Worm (Caenorhabditis elegans) whole organism, L4 larva: ENCODE data around the gene syx-6.

ENCODE experiments used
- F10B5.3 ChIP-seq: sonication (generic microtip); optimal IDR thresholded peaks from 2 replicates; lab custom pipeline; 2016; ENCODE audit warnings: mild to moderate bottlenecking, missing genetic modification characterization, missing compliant biosample characterization
- R02D3.7 ChIP-seq: fragments of 150-350 bp; sonication (generic microtip); optimal IDR thresholded peaks from 3 replicates; lab custom pipeline; 2014; ENCODE audit warnings: missing biosample characterization, missing genetic modification characterization
- T26A8.4 ChIP-seq: fragments of 200-800 bp; sonication (Bioruptor generic); IDR thresholded peaks from 2 replicates; pipeline ENCODE4 v1.3.6; 2022; ENCODE audit warnings: missing genetic modification characterization, missing compliant biosample characterization
- aly-2 ChIP-seq: sonication (generic microtip); optimal IDR thresholded peaks from 2 replicates; lab custom pipeline; 2018; ENCODE audit warnings: missing biosample characterization, missing genetic modification characterization
- ama-1 ChIP-seq: fragments of 150-350 bp; optimal IDR thresholded peaks from 2 replicates; lab custom pipeline; 2014; ENCODE audit warnings: inconsistent platforms, mixed read lengths
- attf-4 ChIP-seq: sonication (generic microtip); optimal IDR thresholded peaks from 3 replicates; lab custom pipeline; 2017; ENCODE audit warnings: missing biosample characterization, missing genetic modification characterization
- ceh-32 ChIP-seq: sonication (generic microtip); optimal IDR thresholded peaks from 2 replicates; lab custom pipeline; 2016; ENCODE audit warnings: mild to moderate bottlenecking, missing genetic modification characterization, missing compliant biosample characterization; ENCODE audit not compliant: poor library complexity
- ceh-82 ChIP-seq: sonication (generic microtip); optimal IDR thresholded peaks from 2 replicates; lab custom pipeline; 2017; ENCODE audit warnings: missing biosample characterization, missing genetic modification characterization
- daf-16 ChIP-seq, 3 experiments: sonication (generic microtip); optimal IDR thresholded peaks; 2 replicates each; lab custom pipeline; 2016 to 2017; ENCODE audit warnings: missing genetic modification characterization in 3 of 3, missing genetic modification reagents in 3 of 3, mild to moderate bottlenecking in 2 of 3, missing compliant biosample characterization in 2 of 3, missing biosample characterization in 1 of 3, moderate library complexity in 1 of 3
- dmd-6 ChIP-seq: fragments of 200-800 bp; sonication (Bioruptor generic); IDR thresholded peaks from 2 replicates; pipeline ENCODE4 v1.3.6; 2022; ENCODE audit warnings: missing genetic modification reagents, missing genetic modification characterization, missing compliant biosample characterization
- dmd-9 ChIP-seq: fragments of 200-800 bp; sonication (Bioruptor generic); IDR thresholded peaks from 2 replicates; pipeline ENCODE4 v1.3.6; 2022; ENCODE audit warnings: missing genetic modification reagents, missing genetic modification characterization, missing compliant biosample characterization
- egl-43 ChIP-seq: fragments of 200-800 bp; sonication (Bioruptor generic); IDR thresholded peaks from 2 replicates; pipeline ENCODE4 v1.3.6; 2022; ENCODE audit warnings: missing genetic modification reagents, missing genetic modification characterization, missing compliant biosample characterization
- fkh-10 ChIP-seq: fragments of 150-350 bp; optimal IDR thresholded peaks from 2 replicates; lab custom pipeline; 2014; ENCODE audit warnings: missing biosample characterization, missing genetic modification reagents, missing genetic modification characterization
- hif-1 ChIP-seq, 2 experiments: sonication (generic microtip); optimal IDR thresholded peaks; 2 replicates each; lab custom pipeline; 2016 to 2017; ENCODE audit warnings: missing compliant biosample characterization in 2 of 2, missing genetic modification characterization in 2 of 2, missing genetic modification reagents in 2 of 2, missing genotype in 2 of 2, mild to moderate bottlenecking in 1 of 2
- lin-1 ChIP-seq: fragments of 200-800 bp; sonication (Bioruptor generic); IDR thresholded peaks from 2 replicates; pipeline ENCODE4 v1.3.6; 2022; ENCODE audit warnings: missing genetic modification reagents, missing genetic modification characterization, missing compliant biosample characterization
- lin-39 ChIP-seq: fragments of 150-350 bp; optimal IDR thresholded peaks from 2 replicates; lab custom pipeline; 2014; ENCODE audit warnings: missing biosample characterization, missing genetic modification reagents, missing genetic modification characterization
- lsy-2 ChIP-seq, 2 experiments: fragments of 150-350 bp in 1 of 2; sonication (generic microtip) in 1 of 2; optimal IDR thresholded peaks; 2 replicates each; lab custom pipeline; 2014 to 2017; ENCODE audit warnings: missing biosample characterization in 2 of 2, missing genetic modification characterization in 2 of 2
- madf-5 ChIP-seq, 2 experiments: fragments of 200-800 bp; sonication (Bioruptor generic); IDR thresholded peaks; 2 replicates each; pipeline ENCODE4 v1.3.6; 2022; ENCODE audit warnings: missing compliant biosample characterization in 2 of 2, missing genetic modification characterization in 2 of 2
- mep-1 ChIP-seq: fragments of 150-350 bp; sonication (generic microtip); optimal IDR thresholded peaks from 3 replicates; lab custom pipeline; 2014; ENCODE audit warnings: missing biosample characterization, missing genetic modification characterization
- mxl-3 ChIP-seq: fragments of 200-800 bp; sonication (Bioruptor generic); optimal IDR thresholded peaks from 2 replicates; lab custom pipeline; 2018; ENCODE audit warnings: mild to moderate bottlenecking, missing genetic modification characterization, missing compliant biosample characterization
- nhr-10 ChIP-seq: fragments of 150-350 bp; optimal IDR thresholded peaks from 2 replicates; lab custom pipeline; 2014; ENCODE audit warnings: missing biosample characterization, missing genetic modification characterization
- nhr-28 ChIP-seq: fragments of 150-350 bp; optimal IDR thresholded peaks from 2 replicates; lab custom pipeline; 2014; ENCODE audit warnings: missing biosample characterization, missing genetic modification characterization
- nhr-6 ChIP-seq: fragments of 150-350 bp; optimal IDR thresholded peaks from 2 replicates; lab custom pipeline; 2014; ENCODE audit warnings: missing biosample characterization, missing genetic modification characterization
- pha-4 ChIP-seq, 2 experiments: fragments of 150-350 bp in 1 of 2; fragments of 200-800 bp in 1 of 2; sonication (Bioruptor generic) in 1 of 2; IDR thresholded peaks in 1 of 2; optimal IDR thresholded peaks in 1 of 2; 2 replicates each; pipeline versions ENCODE4 v1.3.6 to Lab custom; 2014 to 2022; ENCODE audit warnings: missing genetic modification characterization in 2 of 2, missing genetic modification reagents in 2 of 2, missing biosample characterization in 1 of 2, missing compliant biosample characterization in 1 of 2
- php-3 ChIP-seq: fragments of 200-800 bp; sonication (Bioruptor generic); IDR thresholded peaks from 2 replicates; pipeline ENCODE4 v1.3.6; 2022; ENCODE audit warnings: missing genetic modification reagents, missing genetic modification characterization, missing compliant biosample characterization
- pqm-1 ChIP-seq: sonication (generic microtip); optimal IDR thresholded peaks from 2 replicates; lab custom pipeline; 2017; ENCODE audit warnings: missing biosample characterization, missing genetic modification characterization
- set-16 ChIP-seq: fragments of 200-800 bp; sonication (Bioruptor generic); IDR thresholded peaks from 2 replicates; pipeline ENCODE4 v1.3.6; 2022; ENCODE audit warnings: missing genetic modification reagents, missing genetic modification characterization, missing compliant biosample characterization
- unc-62 ChIP-seq, 3 experiments: fragments of 150-350 bp in 1 of 3; sonication (generic microtip); optimal IDR thresholded peaks in 2 of 3; peaks in 1 of 3; 1 replicate in 1 of 3; 2 replicates in 2 of 3; lab custom pipeline; 2014 to 2017; ENCODE audit warnings: missing biosample characterization in 3 of 3, missing genetic modification characterization in 3 of 3, missing genetic modification reagents in 3 of 3, missing genotype in 1 of 3
- vab-7 ChIP-seq: fragments of 200-800 bp; sonication (Bioruptor generic); IDR thresholded peaks from 2 replicates; pipeline ENCODE4 v1.3.6; 2022; ENCODE audit warnings: missing genetic modification reagents, missing genetic modification characterization, missing compliant biosample characterization
- zip-11 ChIP-seq: fragments of 200-800 bp; sonication (Bioruptor generic); IDR thresholded peaks from 2 replicates; pipeline ENCODE4 v1.3.6; 2022; ENCODE audit warnings: missing genetic modification characterization, missing compliant biosample characterization
- zip-2 ChIP-seq: fragments of 150-350 bp; optimal IDR thresholded peaks from 2 replicates; lab custom pipeline; 2014; ENCODE audit warnings: missing biosample characterization, missing genetic modification characterization
- ztf-7 ChIP-seq: fragments of 150-350 bp; optimal IDR thresholded peaks from 2 replicates; lab custom pipeline; 2014; ENCODE audit warnings: missing biosample characterization, missing genetic modification characterization

Gene syx-6

ce11 chrX:3176728-3177127 lies 12.4 kb downstream of the syx-6 start:
- peak in 1 of 2 experiments; percentile 95 for TF ChIP-seq unc-62 (GFP tag; optimal IDR thresholded peaks at IDR 0.05 in 1 of 2; lab: Kevin White, UChicago)
- TF ChIP-seq unc-62 (tag; optimal IDR thresholded peaks at IDR 0.05; lab: Kevin White, UChicago), result no peak
- TF ChIP-seq attf-4 (tag; lab: Kevin White, UChicago), result no peak

- TF ChIP-seq ztf-7 (tag; lab: Kevin White, UChicago) (no peak), ama-1 (lab: Kevin White, UChicago) (no peak), unc-62 (GFP tag; optimal IDR thresholded peaks at IDR 0.05 in 1 of 2; lab: Kevin White, UChicago) (peak in 1 of 2 experiments; percentile 82), unc-62 (tag; optimal IDR thresholded peaks at IDR 0.05; lab: Kevin White, UChicago) (no peak), pqm-1 (tag; lab: Kevin White, UChicago) (peak; percentile 6), daf-16 (GFP tag; optimal IDR thresholded peaks at IDR 0.05; lab: Kevin White, UChicago) (no peak), daf-16 (tag; optimal IDR thresholded peaks at IDR 0.05; lab: Kevin White, UChicago) (peak; percentile 63), php-3 (GFP tag; lab: Robert Waterston, UW) (no peak), dmd-9 (GFP tag; lab: Robert Waterston, UW) (no peak), ceh-82 (tag; lab: Kevin White, UChicago) (no peak)
- TF ChIP-seq, all 104 proteins: peak for 3
Measured at ce11 chrX:3178501-3178900, 14.2 kb downstream of the syx-6 start, which contains the start of gene klp-4. klp-4 (minus strand) TSS chrX:3178701.

ce11 chrX:3181376-3181775 lies 17.1 kb downstream of the syx-6 start:
- TF ChIP-seq fkh-10 (GFP tag; lab: Kevin White, UChicago), result no peak
- TF ChIP-seq set-16 (GFP tag; lab: Robert Waterston, UW), result peak; percentile 33; the same call in 1 of the 2 replicates
- TF ChIP-seq, all 104 proteins: peak for 1

ce11 chrX:3181870-3182269 lies 17.5 kb downstream of the syx-6 start:
- TF ChIP-seq dmd-9 (GFP tag; lab: Robert Waterston, UW) (no peak), pqm-1 (tag; lab: Kevin White, UChicago) (peak; percentile 85), nhr-10 (tag; lab: Kevin White, UChicago) (no peak), nhr-6 (tag; lab: Kevin White, UChicago) (no peak), aly-2 (tag; lab: Kevin White, UChicago) (no peak), F10B5.3 (tag; lab: Kevin White, UChicago) (no peak), T26A8.4 (GFP tag; lab: Robert Waterston, UW) (no peak), zip-2 (tag; lab: Kevin White, UChicago) (no peak), pha-4 (GFP tag; IDR thresholded peaks at IDR 0.05; lab: Robert Waterston, UW) (no peak), pha-4 (tag; optimal IDR thresholded peaks at IDR 0.05; lab: Kevin White, UChicago) (no peak), madf-5 (GFP tag; IDR thresholded peaks at IDR 0.05; lab: Robert Waterston, UW) (no peak), lin-1 (GFP tag; lab: Robert Waterston, UW) (no peak), zip-11 (GFP tag; lab: Robert Waterston, UW) (no peak), egl-43 (GFP tag; lab: Robert Waterston, UW) (no peak), lin-39 (tag; lab: Kevin White, UChicago) (no peak), hif-1 (tag; optimal IDR thresholded peaks at IDR 0.05; lab: Kevin White, UChicago) (no peak), mxl-3 (GFP tag; lab: Kevin White, UChicago) (no peak), daf-16 (GFP tag; optimal IDR thresholded peaks at IDR 0.05; lab: Kevin White, UChicago) (no peak), daf-16 (tag; optimal IDR thresholded peaks at IDR 0.05; lab: Kevin White, UChicago) (peak; percentile 60), mep-1 (tag; lab: Kevin White, UChicago) (no peak), dmd-6 (peak; percentile 23; the same call in 1 of the 2 replicates), nhr-28 (tag; lab: Kevin White, UChicago) (peak; percentile 39), php-3 (GFP tag; lab: Robert Waterston, UW) (no peak), R02D3.7 (no peak), ceh-32 (tag; lab: Kevin White, UChicago) (no peak), vab-7 (GFP tag; lab: Robert Waterston, UW) (no peak)
- TF ChIP-seq, all 104 proteins: peak for 4

ce11 chrX:3184649-3185048 lies 20.3 kb downstream of the syx-6 start:
- peak in 1 of 2 experiments; percentile 81 for TF ChIP-seq unc-62 (GFP tag; optimal IDR thresholded peaks at IDR 0.05 in 1 of 2; lab: Kevin White, UChicago)
- TF ChIP-seq unc-62 (tag; optimal IDR thresholded peaks at IDR 0.05; lab: Kevin White, UChicago), result no peak
- no peak for TF ChIP-seq lsy-2 (tag; optimal IDR thresholded peaks at IDR 0.05; lab: Kevin White, UChicago)
